Worm (Caenorhabditis elegans): ENCODE data around the gene F46G10.2.

ce11 chrX:13376185-13376584, 53.4 kb downstream of the F46G10.2 start:
- TF ChIP-seq ztf-29 (GFP tag; IDR thresholded peaks at IDR 0.05) (no peak), flt-1 (GFP tag; IDR thresholded peaks at IDR 0.05) (no peak), cog-1 (tag; optimal IDR thresholded peaks at IDR 0.05) (no peak), klf-2 (GFP tag; conservative IDR thresholded peaks at IDR 0.05) (no peak), med-1 (GFP tag; optimal IDR thresholded peaks at IDR 0.05; ENCODE audit: insufficient read depth) (no peak), ztf-23 (GFP tag; IDR thresholded peaks at IDR 0.05) (no peak), ref-1 (GFP tag; conservative IDR thresholded peaks at IDR 0.05) (no peak), T22C8.4 (GFP tag; IDR thresholded peaks at IDR 0.05) (no peak)

All from whole organism, midembryonic.